Fruit fly (Drosophila melanogaster): ENCODE data around the gene Hyls1.

The Hyls1 gene

dm6 chr2L:16302773-16303279, 49.6 kb downstream of the Hyls1 start, which contains the start of gene GMF (continued):
- TF ChIP-seq Rfx (GFP tag; IDR thresholded peaks at IDR 0.05) (peak; percentile 52), ato (GFP tag; IDR thresholded peaks at IDR 0.05; ENCODE audit: partially characterized antibody) (no peak), Dad (GFP tag; optimal IDR thresholded peaks at IDR 0.05) (no peak), CG6813 (GFP tag; optimal IDR thresholded peaks at IDR 0.05) (no peak), CG12299 (tag; optimal IDR thresholded peaks at IDR 0.05) (peak; percentile 54), prd (optimal IDR thresholded peaks at IDR 0.05) (no peak), prd (GFP tag; IDR thresholded peaks at IDR 0.05) (no peak), danr (GFP tag; IDR thresholded peaks at IDR 0.05) (no peak), CG1024 (GFP tag; IDR thresholded peaks at IDR 0.05) (no peak), CG11560 (tag; IDR thresholded peaks at IDR 0.05) (no peak), sisA (GFP tag; IDR thresholded peaks at IDR 0.05) (no peak), ttk (GFP tag; IDR thresholded peaks at IDR 0.05) (no peak), gt (GFP tag; IDR thresholded peaks at IDR 0.05) (no peak), CG9437 (GFP tag; optimal IDR thresholded peaks at IDR 0.05) (no peak), CG17385 (GFP tag; optimal IDR thresholded peaks at IDR 0.05) (peak; percentile 38), CG3726 (GFP tag; IDR thresholded peaks at IDR 0.05) (no peak), CG18262 (tag; optimal IDR thresholded peaks at IDR 0.05) (peak; percentile 60), ro (GFP tag; IDR thresholded peaks at IDR 0.05) (no peak), PHDP (tag; optimal IDR thresholded peaks at IDR 0.05) (peak; percentile 6), Fer1 (GFP tag; optimal IDR thresholded peaks at IDR 0.05) (peak; percentile 2), HLH4C (GFP tag; IDR thresholded peaks at IDR 0.05; ENCODE audit: partially characterized antibody) (no peak), CG2129 (GFP tag; IDR thresholded peaks at IDR 0.05; ENCODE audit: partially characterized antibody) (no peak), CG7786 (GFP tag; optimal IDR thresholded peaks at IDR 0.05) (no peak), CG1603 (tag; optimal IDR thresholded peaks at IDR 0.05) (no peak), CG12236 (GFP tag; optimal IDR thresholded peaks at IDR 0.05) (no peak), Doc2 (GFP tag; IDR thresholded peaks at IDR 0.05) (no peak), NFAT (GFP tag; IDR thresholded peaks at IDR 0.05) (no peak), CG16813 (GFP tag; IDR thresholded peaks at IDR 0.05; ENCODE audit: partially characterized antibody) (no peak), NC2α (GFP tag; optimal IDR thresholded peaks at IDR 0.05) (no peak), esg (GFP tag; conservative IDR thresholded peaks at IDR 0.05) (no peak), Nf-YC (tag; optimal IDR thresholded peaks at IDR 0.05) (peak; percentile 45), dysf (GFP tag; IDR thresholded peaks at IDR 0.05) (no peak), otp (GFP tag; IDR thresholded peaks at IDR 0.05) (no peak), D19A (tag; optimal IDR thresholded peaks at IDR 0.05) (no peak), Doc3 (GFP tag; IDR thresholded peaks at IDR 0.05; ENCODE audit: partially characterized antibody) (no peak), CG7987 (GFP tag; optimal IDR thresholded peaks at IDR 0.05) (no peak), ATbp (GFP tag; optimal IDR thresholded peaks at IDR 0.05) (no peak), CG10366 (GFP tag; IDR thresholded peaks at IDR 0.05) (no peak), CG14860 (GFP tag; IDR thresholded peaks at IDR 0.05; ENCODE audit: partially characterized antibody) (no peak), tll (GFP tag; optimal IDR thresholded peaks at IDR 0.05) (no peak), ERR (GFP tag; optimal IDR thresholded peaks at IDR 0.05) (no peak), sug (tag; optimal IDR thresholded peaks at IDR 0.05) (peak; percentile 43), sens-2 (GFP tag; IDR thresholded peaks at IDR 0.05) (no peak), CG10274 (GFP tag; optimal IDR thresholded peaks at IDR 0.05) (no peak), odd (GFP tag; optimal IDR thresholded peaks at IDR 0.05) (no peak), CG8290 (GFP tag; optimal IDR thresholded peaks at IDR 0.05) (peak; percentile 41), CG8290 (tag; optimal IDR thresholded peaks at IDR 0.05) (no peak), Xrp1 (GFP tag; IDR thresholded peaks at IDR 0.05) (peak; percentile 55), CG12219 (GFP tag; optimal IDR thresholded peaks at IDR 0.05) (no peak), CG13123 (GFP tag; optimal IDR thresholded peaks at IDR 0.05) (peak; percentile 5), run (tag; optimal IDR thresholded peaks at IDR 0.05) (no peak), Sox100B (GFP tag; optimal IDR thresholded peaks at IDR 0.05) (peak; percentile 31), CTCF (GFP tag; optimal IDR thresholded peaks at IDR 0.05) (no peak)
